Worm (Caenorhabditis elegans): Measurements from ENCODE around the gene Y62E10A.6.

ce11 chrIV:13323823-13324359 is 47.9 kb upstream of the Y62E10A.6 start, which contains the start of gene fat-2:
- TF ChIP-seq pes-1 (GFP tag; IDR thresholded peaks at IDR 0.05) (no peak), ama-1 (optimal IDR thresholded peaks at IDR 0.05) (no peak), F13C5.2 (tag; optimal IDR thresholded peaks at IDR 0.05) (no peak), hmg-4 (GFP tag; optimal IDR thresholded peaks at IDR 0.05) (no peak), flt-1 (GFP tag; IDR thresholded peaks at IDR 0.05) (no peak), ceh-13 (GFP tag; optimal IDR thresholded peaks at IDR 0.05) (no peak), B0310.2 (tag; optimal IDR thresholded peaks at IDR 0.05) (no peak), ceh-36 (tag; optimal IDR thresholded peaks at IDR 0.05) (no peak), scrt-1 (GFP tag; IDR thresholded peaks at IDR 0.05) (no peak), ets-7 (tag; optimal IDR thresholded peaks at IDR 0.05) (no peak), aly-1 (tag; optimal IDR thresholded peaks at IDR 0.05) (no peak)
